Worm (Caenorhabditis elegans) whole organism, L2 larva: ENCODE data around the gene ins-4.

Source experiments
- C34F6.9 ChIP-seq: fragments of 150-350 bp; optimal IDR thresholded peaks from 2 replicates; lab custom pipeline; 2014; ENCODE audit warnings: missing biosample characterization, missing genetic modification characterization
- F13H6.1 ChIP-seq: sonication (generic microtip); optimal IDR thresholded peaks from 2 replicates; lab custom pipeline; 2016; ENCODE audit warnings: missing genetic modification characterization, missing compliant biosample characterization
- alr-1 ChIP-seq: fragments of 150-350 bp; optimal IDR thresholded peaks from 2 replicates; lab custom pipeline; 2014; ENCODE audit warnings: missing biosample characterization, missing genetic modification characterization
- ama-1 ChIP-seq: fragments of 150-350 bp; optimal IDR thresholded peaks from 2 replicates; lab custom pipeline; 2018; ENCODE audit warnings: inconsistent platforms
- ceh-82 ChIP-seq: fragments of 150-350 bp; optimal IDR thresholded peaks from 2 replicates; lab custom pipeline; 2014; ENCODE audit warnings: missing biosample characterization, missing genetic modification characterization
- elt-1 ChIP-seq: fragments of 150-350 bp; optimal IDR thresholded peaks from 2 replicates; lab custom pipeline; 2014; ENCODE audit warnings: missing biosample characterization, missing genetic modification characterization
- lin-13 ChIP-seq: fragments of 150-350 bp; optimal IDR thresholded peaks from 2 replicates; lab custom pipeline; 2014; ENCODE audit warnings: missing biosample characterization, missing genetic modification reagents, missing genetic modification characterization
- mab-5 ChIP-seq: fragments of 150-350 bp; optimal IDR thresholded peaks from 2 replicates; lab custom pipeline; 2014; ENCODE audit warnings: missing biosample characterization, missing genetic modification characterization
- nhr-11 ChIP-seq: fragments of 150-350 bp; optimal IDR thresholded peaks from 2 replicates; lab custom pipeline; 2014; ENCODE audit warnings: missing biosample characterization, missing genetic modification characterization
- skn-1 ChIP-seq: sonication (generic microtip); optimal IDR thresholded peaks from 2 replicates; lab custom pipeline; 2017; ENCODE audit warnings: missing biosample characterization, missing genetic modification characterization
- snpc-4 ChIP-seq: fragments of 150-350 bp; optimal IDR thresholded peaks from 2 replicates; lab custom pipeline; 2014; ENCODE audit warnings: missing biosample characterization, missing genetic modification characterization
- unc-62 ChIP-seq: fragments of 150-350 bp; optimal IDR thresholded peaks from 2 replicates; lab custom pipeline; 2014; ENCODE audit warnings: missing biosample characterization, missing genetic modification reagents, missing genetic modification characterization

- TF ChIP-seq F13H6.1 (tag; lab: Kevin White, UChicago) (no peak), skn-1 (tag; lab: Kevin White, UChicago) (no peak), ceh-82 (no peak), snpc-4 (tag; lab: Kevin White, UChicago) (no peak), mab-5 (tag; lab: Kevin White, UChicago) (no peak), alr-1 (tag; lab: Kevin White, UChicago) (no peak), ama-1 (lab: Kevin White, UChicago) (no peak), nhr-11 (tag; lab: Kevin White, UChicago) (no peak), elt-1 (tag; lab: Kevin White, UChicago) (no peak), unc-62 (GFP tag; lab: Kevin White, UChicago) (no peak), lin-13 (GFP tag; lab: Kevin White, UChicago) (no peak), C34F6.9 (tag; lab: Kevin White, UChicago) (no peak)
These were observed at the start of gene ins-4 for ce11 chrII:5996066-5996465.
